Worm (Caenorhabditis elegans) whole organism, L1 larva: Measurements from ENCODE around the gene alp-1.
A peak's percentile ranks its signal among the peaks of the same experiment; 100 is the strongest.

Source experiments
- C04F5.9 ChIP-seq: sonication (generic microtip); optimal IDR thresholded peaks from 2 replicates; lab custom pipeline; 2016; ENCODE audit warnings: missing genetic modification characterization, missing compliant biosample characterization
- C16A3.4 ChIP-seq: fragments of 150-350 bp; optimal IDR thresholded peaks from 2 replicates; lab custom pipeline; 2014; ENCODE audit warnings: missing biosample characterization, missing genetic modification characterization
- F16B12.6 ChIP-seq: fragments of 150-350 bp; optimal IDR thresholded peaks from 2 replicates; lab custom pipeline; 2014; ENCODE audit warnings: missing biosample characterization, missing genetic modification characterization
- alr-1 ChIP-seq: fragments of 200-800 bp; sonication (Bioruptor generic); optimal IDR thresholded peaks from 2 replicates; lab custom pipeline; 2018; ENCODE audit warnings: borderline replicate concordance, mild to moderate bottlenecking, missing genetic modification characterization, missing compliant biosample characterization
- aly-2 ChIP-seq: fragments of 150-350 bp; optimal IDR thresholded peaks from 2 replicates; lab custom pipeline; 2014; ENCODE audit warnings: missing biosample characterization, missing genetic modification characterization
- ama-1 ChIP-seq: fragments of 150-350 bp; optimal IDR thresholded peaks from 2 replicates; lab custom pipeline; 2014
- dsc-1 ChIP-seq: sonication (generic microtip); optimal IDR thresholded peaks from 2 replicates; lab custom pipeline; 2016; ENCODE audit warnings: mild to moderate bottlenecking, missing genetic modification characterization, missing compliant biosample characterization
- efl-1 ChIP-seq, 4 experiments: fragments of 150-350 bp; optimal IDR thresholded peaks in 3 of 4; peaks in 1 of 4; 1 replicate in 1 of 4; 2 replicates in 3 of 4; lab custom pipeline; 2014; ENCODE audit warnings: missing biosample characterization in 2 of 4, missing genetic modification characterization in 2 of 4, missing genetic modification reagents in 2 of 4
- efl-3 ChIP-seq: fragments of 200-800 bp; sonication (Bioruptor generic); optimal IDR thresholded peaks from 2 replicates; lab custom pipeline; 2018; ENCODE audit warnings: mild to moderate bottlenecking, missing genetic modification characterization, missing compliant biosample characterization
- elt-2 ChIP-seq: sonication (generic microtip); optimal IDR thresholded peaks from 2 replicates; lab custom pipeline; 2016; ENCODE audit warnings: missing genetic modification characterization, mild to moderate bottlenecking, inconsistent platforms, missing compliant biosample characterization, missing genetic modification reagents
- ets-5 ChIP-seq: fragments of 200-800 bp; sonication (Bioruptor generic); IDR thresholded peaks from 2 replicates; pipeline ENCODE4 v1.3.6; 2022; ENCODE audit warnings: missing genetic modification characterization, missing compliant biosample characterization
- fkh-10 ChIP-seq: sonication (generic microtip); optimal IDR thresholded peaks from 2 replicates; lab custom pipeline; 2017; ENCODE audit warnings: missing biosample characterization, missing genetic modification reagents, missing genetic modification characterization
- fkh-8 ChIP-seq: sonication (generic microtip); optimal IDR thresholded peaks from 2 replicates; lab custom pipeline; 2016; ENCODE audit warnings: mild to moderate bottlenecking, missing genetic modification characterization, missing compliant biosample characterization
- grh-1 ChIP-seq: fragments of 200-800 bp; sonication (Bioruptor generic); IDR thresholded peaks from 2 replicates; pipeline ENCODE4 v1.3.6; 2022; ENCODE audit warnings: missing genetic modification reagents, missing genetic modification characterization, missing compliant biosample characterization
- hpl-2 ChIP-seq: fragments of 150-350 bp; optimal IDR thresholded peaks from 2 replicates; lab custom pipeline; 2014; ENCODE audit warnings: missing biosample characterization, missing genetic modification reagents, missing genetic modification characterization
- irx-1 ChIP-seq: sonication (generic microtip); optimal IDR thresholded peaks from 2 replicates; lab custom pipeline; 2016; ENCODE audit warnings: missing genetic modification characterization, missing compliant biosample characterization
- isw-1 ChIP-seq: fragments of 200-800 bp; sonication (Bioruptor generic); IDR thresholded peaks from 2 replicates; pipeline ENCODE4 v1.3.6; 2022; ENCODE audit warnings: missing genetic modification characterization, missing compliant biosample characterization
- lin-15B ChIP-seq: fragments of 150-350 bp; sonication (generic microtip); optimal IDR thresholded peaks from 3 replicates; lab custom pipeline; 2014; ENCODE audit warnings: missing biosample characterization, missing genetic modification characterization
- lin-35 ChIP-seq, 2 experiments: fragments of 150-350 bp; optimal IDR thresholded peaks; 2 replicates each; lab custom pipeline; 2014; ENCODE audit warnings: missing biosample characterization in 2 of 2, missing genetic modification characterization in 2 of 2, missing genetic modification reagents in 2 of 2
- lin-39 ChIP-seq: fragments of 150-350 bp; optimal IDR thresholded peaks from 2 replicates; lab custom pipeline; 2014; ENCODE audit warnings: missing biosample characterization, missing genetic modification reagents, missing genetic modification characterization
- lsy-2 ChIP-seq, 2 experiments: fragments of 150-350 bp; optimal IDR thresholded peaks; 2 replicates each; lab custom pipeline; 2014; ENCODE audit warnings: missing biosample characterization in 2 of 2, missing genetic modification characterization in 2 of 2
- mef-2 ChIP-seq: fragments of 150-350 bp; optimal IDR thresholded peaks from 2 replicates; lab custom pipeline; 2014; ENCODE audit warnings: missing biosample characterization, missing genetic modification characterization
- nhr-11 ChIP-seq: fragments of 150-350 bp; optimal IDR thresholded peaks from 2 replicates; lab custom pipeline; 2014; ENCODE audit warnings: missing biosample characterization, missing genetic modification characterization
- nhr-12 ChIP-seq: sonication (generic microtip); optimal IDR thresholded peaks from 2 replicates; lab custom pipeline; 2017; ENCODE audit warnings: missing biosample characterization, missing genetic modification characterization
- nhr-19 ChIP-seq: fragments of 200-800 bp; sonication (Bioruptor generic); conservative IDR thresholded peaks from 2 replicates; pipeline ENCODE4 v1.3.6; 2022; ENCODE audit warnings: missing genetic modification characterization, missing compliant biosample characterization
- nhr-237 ChIP-seq: fragments of 150-350 bp; optimal IDR thresholded peaks from 2 replicates; lab custom pipeline; 2014; ENCODE audit warnings: missing biosample characterization, missing genetic modification characterization
- nhr-47 ChIP-seq: sonication (generic microtip); optimal IDR thresholded peaks from 2 replicates; lab custom pipeline; 2016; ENCODE audit warnings: mild to moderate bottlenecking, missing genetic modification characterization, moderate library complexity, missing compliant biosample characterization
- nhr-71 ChIP-seq: sonication (generic microtip); optimal IDR thresholded peaks from 2 replicates; lab custom pipeline; 2016; ENCODE audit warnings: mild to moderate bottlenecking, missing genetic modification characterization, moderate library complexity, missing compliant biosample characterization
- nhr-77 ChIP-seq: fragments of 150-350 bp; optimal IDR thresholded peaks from 2 replicates; lab custom pipeline; 2014; ENCODE audit warnings: missing biosample characterization, missing genetic modification characterization
- nhr-84 ChIP-seq: sonication (generic microtip); optimal IDR thresholded peaks from 2 replicates; lab custom pipeline; 2017; ENCODE audit warnings: missing biosample characterization, missing genetic modification characterization
- nhr-85 ChIP-seq: sonication (generic microtip); peaks from one replicate; lab custom pipeline; 2016; ENCODE audit warnings: missing genetic modification characterization, inconsistent platforms, missing compliant biosample characterization
- nhr-90 ChIP-seq: sonication (generic microtip); optimal IDR thresholded peaks from 2 replicates; lab custom pipeline; 2016; ENCODE audit warnings: mild to moderate bottlenecking, missing genetic modification characterization, missing compliant biosample characterization; ENCODE audit not compliant: poor library complexity
- pag-3 ChIP-seq: sonication (generic microtip); optimal IDR thresholded peaks from 2 replicates; lab custom pipeline; 2017; ENCODE audit warnings: missing genetic modification characterization, mild to moderate bottlenecking, missing compliant biosample characterization, antibody characterized with exemption, borderline replicate concordance; ENCODE audit not compliant: insufficient read depth
- rnt-1 ChIP-seq: sonication (generic microtip); optimal IDR thresholded peaks from 2 replicates; lab custom pipeline; 2016; ENCODE audit warnings: mild to moderate bottlenecking, missing genetic modification characterization, moderate library complexity, missing compliant biosample characterization
- skn-1 ChIP-seq: fragments of 150-350 bp; optimal IDR thresholded peaks from 2 replicates; lab custom pipeline; 2014; ENCODE audit warnings: missing biosample characterization, missing genetic modification characterization
- snpc-4 ChIP-seq: fragments of 150-350 bp; optimal IDR thresholded peaks from 2 replicates; lab custom pipeline; 2014; ENCODE audit warnings: missing biosample characterization, missing genetic modification characterization
- snu-23 ChIP-seq: sonication (generic microtip); optimal IDR thresholded peaks from 2 replicates; lab custom pipeline; 2016; ENCODE audit warnings: missing genetic modification characterization, missing compliant biosample characterization
- sup-37 ChIP-seq: fragments of 200-800 bp; sonication (Bioruptor generic); optimal IDR thresholded peaks from 2 replicates; lab custom pipeline; 2018; ENCODE audit warnings: mild to moderate bottlenecking, missing genetic modification characterization, missing compliant biosample characterization
- swsn-7 ChIP-seq: sonication (generic microtip); optimal IDR thresholded peaks from 2 replicates; lab custom pipeline; 2016; ENCODE audit warnings: missing genetic modification characterization, missing compliant biosample characterization
- tbx-2 ChIP-seq: sonication (generic microtip); optimal IDR thresholded peaks from 2 replicates; lab custom pipeline; 2016; ENCODE audit warnings: missing genetic modification characterization, missing compliant biosample characterization
- tlp-1 ChIP-seq: fragments of 150-350 bp; optimal IDR thresholded peaks from 2 replicates; lab custom pipeline; 2014; ENCODE audit warnings: missing biosample characterization, missing genetic modification characterization
- unc-130 ChIP-seq: fragments of 150-350 bp; optimal IDR thresholded peaks from 2 replicates; lab custom pipeline; 2017; ENCODE audit warnings: missing biosample characterization, missing genetic modification characterization, inconsistent platforms
- unc-62 ChIP-seq: fragments of 150-350 bp; optimal IDR thresholded peaks from 2 replicates; lab custom pipeline; 2014; ENCODE audit warnings: missing biosample characterization, missing genetic modification reagents, missing genetic modification characterization
- unc-98 ChIP-seq: fragments of 200-800 bp; sonication (Bioruptor generic); IDR thresholded peaks from 2 replicates; pipeline ENCODE4 v1.3.6; 2022; ENCODE audit warnings: missing genetic modification characterization, missing compliant biosample characterization
- vab-15 ChIP-seq: sonication (generic microtip); optimal IDR thresholded peaks from 2 replicates; lab custom pipeline; 2017; ENCODE audit warnings: missing genotype, mild to moderate bottlenecking, missing genetic modification characterization, missing compliant biosample characterization
- ztf-11 ChIP-seq, 2 experiments: sonication (generic microtip); optimal IDR thresholded peaks; 2 replicates each; lab custom pipeline; 2016 to 2017; ENCODE audit warnings: missing genetic modification characterization in 2 of 2, missing biosample characterization in 1 of 2, missing compliant biosample characterization in 1 of 2
- ztf-4 ChIP-seq: fragments of 150-350 bp; optimal IDR thresholded peaks from 2 replicates; lab custom pipeline; 2014; ENCODE audit warnings: missing biosample characterization, missing genetic modification characterization

Gene alp-1

DNA sequence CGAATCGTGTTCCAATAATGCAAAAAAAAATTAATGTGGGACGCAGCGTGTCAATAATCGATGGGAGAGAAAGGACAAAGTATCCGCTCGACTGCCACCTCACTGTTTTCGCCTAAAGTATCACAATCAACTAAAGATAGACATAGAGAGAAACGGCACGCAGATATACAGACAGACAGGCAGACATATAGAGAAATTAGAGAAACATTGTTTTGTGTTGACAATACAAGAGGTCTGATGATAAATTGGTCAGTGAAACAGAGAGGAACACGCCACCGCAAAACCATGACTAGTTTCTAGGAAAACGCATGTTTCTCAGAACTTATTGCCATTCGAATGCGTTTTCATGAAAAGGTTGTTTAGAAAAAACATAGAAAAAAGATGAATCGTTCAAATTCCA, 21.7 kb upstream of the alp-1 start, which contains the start of gene T28C6.8 (continued):
- TF ChIP-seq tbx-2 (no peak), nhr-47 (no peak), ama-1 (lab: Kevin White, UChicago) (no peak), nhr-19 (GFP tag; lab: Robert Waterston, UW) (no peak), swsn-7 (no peak), lin-39 (tag; lab: Kevin White, UChicago) (no peak), lin-15B (tag; lab: Kevin White, UChicago) (no peak), unc-98 (no peak), ets-5 (no peak), vab-15 (tag; lab: Kevin White, UChicago) (no peak), nhr-85 (peak; percentile 85), unc-130 (tag; lab: Kevin White, UChicago) (peak; percentile 32), fkh-8 (tag; lab: Kevin White, UChicago) (peak; percentile 33), tlp-1 (no peak), efl-1 (optimal IDR thresholded peaks at IDR 0.05; lab: Kevin White, UChicago) (peak; percentile 17 to 23), efl-1 (GFP tag; optimal IDR thresholded peaks at IDR 0.05 in 1 of 2; lab: Kevin White, UChicago) (no peak), C04F5.9 (tag; lab: Kevin White, UChicago) (no peak), sup-37 (GFP tag; lab: Kevin White, UChicago) (no peak), hpl-2 (GFP tag; lab: Kevin White, UChicago) (no peak), skn-1 (tag; lab: Kevin White, UChicago) (peak; percentile 8), aly-2 (no peak), snu-23 (peak; percentile 59), pag-3 (tag; lab: Kevin White, UChicago) (peak; percentile 2), nhr-12 (no peak), C16A3.4 (tag; lab: Kevin White, UChicago) (peak; percentile 1), nhr-90 (tag; lab: Kevin White, UChicago) (peak; percentile 36), nhr-237 (tag; lab: Kevin White, UChicago) (no peak), mef-2 (tag; lab: Kevin White, UChicago) (no peak), nhr-11 (no peak), efl-3 (GFP tag; lab: Kevin White, UChicago) (no peak), rnt-1 (peak; percentile 16), elt-2 (tag; lab: Kevin White, UChicago) (no peak), unc-62 (no peak), dsc-1 (no peak), F16B12.6 (tag; lab: Kevin White, UChicago) (no peak), alr-1 (tag; lab: Kevin White, UChicago) (no peak), nhr-71 (tag; lab: Kevin White, UChicago) (peak; percentile 63), lsy-2 (tag; optimal IDR thresholded peaks at IDR 0.05; lab: Kevin White, UChicago) (peak; percentile 8 to 49)
- TF ChIP-seq, all 84 proteins: peak for 26

DNA sequence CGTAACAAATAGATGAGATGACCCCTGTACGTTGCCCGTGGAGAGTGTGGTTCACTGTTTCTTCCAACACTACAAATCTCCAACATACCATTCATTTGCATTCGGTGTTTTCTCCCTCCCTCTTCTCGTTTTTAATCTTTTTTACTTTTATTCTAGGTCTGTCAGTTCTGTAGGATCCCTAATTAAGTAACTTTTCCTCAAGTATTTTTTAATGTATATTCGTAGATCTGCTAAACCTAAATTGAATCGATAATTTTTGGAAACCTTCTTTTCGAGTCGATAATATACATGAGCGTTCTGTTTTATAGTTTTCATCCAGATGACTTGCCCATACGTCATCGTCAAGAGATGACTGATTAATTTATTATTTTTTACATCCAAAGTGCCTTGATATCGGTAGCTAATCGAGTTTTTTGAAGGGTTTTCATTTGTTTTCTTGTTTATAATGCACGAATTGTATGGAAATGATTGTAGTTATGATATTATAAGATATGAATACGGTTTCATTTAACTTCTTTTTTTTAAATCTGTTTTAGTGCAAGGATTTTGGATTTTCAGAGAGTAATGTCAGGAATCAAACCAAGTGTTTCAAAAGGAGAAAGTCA, 12.0 kb upstream of the alp-1 start, which contains the start of the genes T28C6.11 and T11B7.1:
TSS of gene T28C6.11 (minus strand) at position 101 of the 605 bp plus-strand sequence.
TSS of gene T11B7.1 (plus strand) at position 555 of the 605 bp plus-strand sequence.
- TF ChIP-seq fkh-10 (no peak), F16B12.6 (tag; lab: Kevin White, UChicago) (no peak), alr-1 (tag; lab: Kevin White, UChicago) (no peak), nhr-12 (no peak), ztf-11 (tag; optimal IDR thresholded peaks at IDR 0.05; lab: Kevin White, UChicago) (no peak), hpl-2 (GFP tag; lab: Kevin White, UChicago) (no peak), ztf-4 (tag; lab: Kevin White, UChicago) (no peak), snpc-4 (no peak), nhr-77 (tag; lab: Kevin White, UChicago) (no peak), irx-1 (tag; lab: Kevin White, UChicago) (no peak), isw-1 (GFP tag; lab: Robert Waterston, UW) (no peak), grh-1 (GFP tag; lab: Robert Waterston, UW) (no peak), nhr-84 (tag; lab: Kevin White, UChicago) (no peak), nhr-90 (tag; lab: Kevin White, UChicago) (no peak), lin-35 (GFP tag; optimal IDR thresholded peaks at IDR 0.05; lab: Kevin White, UChicago) (no peak)
